Fruit fly (Drosophila melanogaster) whole organism, pupa: ENCODE data around the gene mRpL11.

Experiments
- CG17806 ChIP-seq: fragments of 200-800 bp; sonication (Bioruptor generic); optimal IDR thresholded peaks from 2 replicates; lab custom pipeline; 2018; ENCODE audit warnings: missing biosample characterization, mild to moderate bottlenecking, missing genetic modification characterization, moderate library complexity
- CG32121 ChIP-seq: fragments of 200-800 bp; sonication (Bioruptor generic); IDR thresholded peaks from 2 replicates; pipeline ENCODE4 v1.3.6; 2022; ENCODE audit warnings: missing biosample characterization, missing genetic modification characterization
- CG4496 ChIP-seq: fragments of 200-800 bp; sonication (Bioruptor generic); IDR thresholded peaks from 3 replicates; pipeline ENCODE4 v1.3.6; 2022; ENCODE audit warnings: missing biosample characterization, missing genetic modification characterization
- EcR ChIP-seq: fragments of 200-800 bp; sonication (Bioruptor generic); optimal IDR thresholded peaks from 3 replicates; lab custom pipeline; 2019; ENCODE audit warnings: missing biosample characterization, missing genetic modification characterization, mild to moderate bottlenecking, moderate library complexity, missing genetic modification reagents
- Ets98B ChIP-seq: fragments of 200-800 bp; sonication (Bioruptor generic); IDR thresholded peaks from 2 replicates; pipeline ENCODE4 v1.3.6; 2022; ENCODE audit warnings: missing biosample characterization, missing genetic modification characterization
- Pif1B ChIP-seq: fragments of 200-800 bp; sonication (Bioruptor generic); optimal IDR thresholded peaks from 3 replicates; lab custom pipeline; 2016; ENCODE audit warnings: missing biosample characterization, missing genetic modification characterization
- gl ChIP-seq: fragments of 200-800 bp; sonication (Bioruptor generic); optimal IDR thresholded peaks from 2 replicates; lab custom pipeline; 2018; ENCODE audit warnings: missing biosample characterization, mild to moderate bottlenecking, missing genetic modification characterization

DNA sequence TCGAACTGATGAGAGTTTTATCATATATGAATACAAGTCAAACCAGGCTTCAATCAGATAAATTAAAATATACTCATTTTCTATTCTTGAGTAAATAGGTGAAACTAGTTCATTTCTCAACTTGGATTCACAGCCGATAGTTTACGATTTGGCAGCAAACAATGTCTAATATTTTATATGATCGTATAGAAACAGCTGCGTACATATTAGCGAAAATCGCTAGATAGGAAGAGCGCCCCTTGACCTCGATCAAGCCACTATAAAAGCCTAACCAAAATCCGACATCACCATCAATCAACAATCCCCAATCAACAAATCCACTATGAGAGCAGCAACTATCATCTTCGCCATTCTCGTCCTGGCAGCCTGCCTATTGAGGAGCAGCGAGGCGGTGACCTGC, 50.4 kb downstream of the mRpL11 start, which contains the start of gene CG14851:
- TF ChIP-seq gl, result no peak
- TF ChIP-seq CG17806 (tag; lab: Kevin White, UChicago), result no peak
- no peak for TF ChIP-seq EcR (GFP tag; lab: Kevin White, UChicago)
- TF ChIP-seq Ets98B, result no peak
- no peak for TF ChIP-seq Pif1B (GFP tag; lab: Kevin White, UChicago)
- no peak for TF ChIP-seq CG4496 (GFP tag; lab: Robert Waterston, UW)
- TF ChIP-seq CG32121, result no peak
